Fruit fly (Drosophila melanogaster) whole organism, embryonic: Measurements from ENCODE around the gene RpL32.

Source experiments
- Abd-B ChIP-seq: fragments of 200-800 bp; sonication (Bioruptor generic); optimal IDR thresholded peaks from 2 replicates; lab custom pipeline; 2018; ENCODE audit warnings: missing biosample characterization, mild to moderate bottlenecking, missing genetic modification characterization, moderate library complexity
- CG10431 ChIP-seq: fragments of 200-800 bp; sonication (Bioruptor generic); optimal IDR thresholded peaks from 3 replicates; lab custom pipeline; 2018; ENCODE audit warnings: missing biosample characterization, mild to moderate bottlenecking, missing genetic modification characterization
- CG10654 ChIP-seq: fragments of 200-800 bp; sonication (Bioruptor generic); optimal IDR thresholded peaks from 2 replicates; lab custom pipeline; 2016; ENCODE audit warnings: missing biosample characterization, missing genetic modification characterization
- CG12155 ChIP-seq: fragments of 200-800 bp; sonication (Bioruptor generic); optimal IDR thresholded peaks from 3 replicates; lab custom pipeline; 2016; ENCODE audit warnings: missing biosample characterization, missing genetic modification characterization
- CG15269 ChIP-seq: fragments of 200-800 bp; sonication (Bioruptor generic); optimal IDR thresholded peaks from 2 replicates; lab custom pipeline; 2018; ENCODE audit warnings: missing biosample characterization, mild to moderate bottlenecking, missing genetic modification characterization, moderate library complexity
- CG16779 ChIP-seq: fragments of 200-800 bp; sonication (Bioruptor generic); IDR thresholded peaks from 2 replicates; pipeline ENCODE4 v1.3.6; 2022; ENCODE audit warnings: missing biosample characterization, missing genetic modification characterization
- CG30403 ChIP-seq: fragments of 200-800 bp; sonication (Bioruptor generic); optimal IDR thresholded peaks from 3 replicates; lab custom pipeline; 2016; ENCODE audit warnings: missing biosample characterization, missing genetic modification characterization
- Rx ChIP-seq: fragments of 200-800 bp; sonication (Bioruptor generic); IDR thresholded peaks from 2 replicates; pipeline ENCODE4 v1.3.6; 2022; ENCODE audit warnings: missing biosample characterization, missing genetic modification characterization
- Sin3A ChIP-seq: fragments of >200 bp; optimal IDR thresholded peaks from 2 replicates; lab custom pipeline; 2018
- bbx ChIP-seq: fragments of 200-800 bp; sonication (Bioruptor generic); IDR thresholded peaks from 2 replicates; pipeline ENCODE4 v1.3.6; 2022; ENCODE audit warnings: missing biosample characterization, missing genetic modification characterization; ENCODE audit not compliant: partially characterized antibody
- caup ChIP-seq: fragments of 200-800 bp; sonication (Bioruptor generic); optimal IDR thresholded peaks from 3 replicates; lab custom pipeline; 2017; ENCODE audit warnings: missing biosample characterization, mild to moderate bottlenecking, missing genetic modification characterization, moderate library complexity; ENCODE audit not compliant: severe bottlenecking
- tna ChIP-seq: fragments of 200-800 bp; sonication (Bioruptor generic); IDR thresholded peaks from 2 replicates; pipeline ENCODE4 v1.3.6; 2022; ENCODE audit warnings: missing biosample characterization, missing genetic modification characterization; ENCODE audit not compliant: partially characterized antibody
- yki ChIP-seq: fragments of >200 bp; optimal IDR thresholded peaks from 3 replicates; lab custom pipeline; 2018

DNA sequence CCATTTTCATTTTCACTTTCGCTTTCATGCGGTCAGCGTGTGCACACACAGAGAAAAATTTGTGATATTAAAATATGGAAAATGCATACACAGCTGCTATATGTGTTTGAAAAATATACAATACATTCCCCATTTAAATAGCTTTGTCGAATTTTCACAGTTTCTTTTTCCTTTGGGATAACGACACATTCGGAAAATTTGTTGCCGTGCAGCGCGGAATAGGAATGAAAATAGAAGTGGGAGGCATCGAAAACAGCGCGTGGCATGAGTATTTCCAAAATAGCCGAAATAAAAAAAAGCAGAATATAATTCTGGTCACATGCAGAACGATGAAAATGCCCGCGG is 46.7 kb upstream of the RpL32 start:
- TF ChIP-seq CG15269, result peak; percentile 87
- peak; percentile 80 for TF ChIP-seq CG10654 (GFP tag; lab: Kevin White, UChicago)
- no peak for TF ChIP-seq Sin3A (lab: Kevin White, UChicago)
- TF ChIP-seq CG12155 (GFP tag; lab: Kevin White, UChicago), result peak; percentile 83
- TF ChIP-seq CG16779 (GFP tag; lab: Robert Waterston, UW), result peak; percentile 80
- peak; percentile 74 for TF ChIP-seq Rx (GFP tag; lab: Robert Waterston, UW)
- no peak for TF ChIP-seq bbx (GFP tag; lab: Robert Waterston, UW)
- peak; percentile 83 for TF ChIP-seq caup (GFP tag; lab: Kevin White, UChicago)
- TF ChIP-seq tna (GFP tag; lab: Robert Waterston, UW), result no peak
- no peak for TF ChIP-seq yki
- peak; percentile 90 for TF ChIP-seq CG30403 (GFP tag; lab: Kevin White, UChicago)
- peak; percentile 7 for TF ChIP-seq CG10431 (GFP tag; lab: Kevin White, UChicago)
- TF ChIP-seq Abd-B (GFP tag; lab: Kevin White, UChicago), result peak; percentile 72
